Fruit fly (Drosophila melanogaster) whole organism, adult: ENCODE results near the gene CG10347.

Experiments
- CG11617 ChIP-seq: fragments of 200-800 bp; sonication (Bioruptor generic); optimal IDR thresholded peaks from 2 replicates; lab custom pipeline; 2017; ENCODE audit warnings: mild to moderate bottlenecking, missing biosample characterization, missing genetic modification reagents, missing genetic modification characterization
- CG12768 ChIP-seq: fragments of 200-800 bp; sonication (Bioruptor generic); optimal IDR thresholded peaks from 2 replicates; lab custom pipeline; 2017; ENCODE audit warnings: missing biosample characterization, missing genetic modification characterization, mild to moderate bottlenecking, moderate library complexity, missing genetic modification reagents
- CG14711 ChIP-seq: fragments of 200-800 bp; sonication (Bioruptor generic); optimal IDR thresholded peaks from 2 replicates; lab custom pipeline; 2018; ENCODE audit warnings: missing biosample characterization, mild to moderate bottlenecking, missing genetic modification characterization, moderate library complexity
- CG1620 ChIP-seq: fragments of 200-800 bp; sonication (Bioruptor generic); optimal IDR thresholded peaks from 2 replicates; lab custom pipeline; 2016; ENCODE audit warnings: missing biosample characterization, missing genetic modification characterization
- CG33017 ChIP-seq: fragments of 200-800 bp; sonication (Bioruptor generic); optimal IDR thresholded peaks from 2 replicates; lab custom pipeline; 2018; ENCODE audit warnings: missing biosample characterization, mild to moderate bottlenecking, missing genetic modification characterization, moderate library complexity
- CG5204 ChIP-seq: fragments of 200-800 bp; sonication (Bioruptor generic); optimal IDR thresholded peaks from 2 replicates; lab custom pipeline; 2016; ENCODE audit warnings: missing biosample characterization, missing genetic modification characterization
- CG7045 ChIP-seq: fragments of 200-800 bp; sonication (Bioruptor generic); optimal IDR thresholded peaks from 2 replicates; lab custom pipeline; 2017; ENCODE audit warnings: missing biosample characterization, mild to moderate bottlenecking, missing genetic modification characterization
- CG7101 ChIP-seq: fragments of 200-800 bp; sonication (Bioruptor generic); optimal IDR thresholded peaks from 2 replicates; lab custom pipeline; 2018; ENCODE audit warnings: missing biosample characterization, mild to moderate bottlenecking, missing genetic modification characterization, moderate library complexity
- Clk ChIP-seq: fragments of 200-800 bp; sonication (Bioruptor generic); optimal IDR thresholded peaks from 2 replicates; lab custom pipeline; 2017; ENCODE audit warnings: missing biosample characterization, missing genetic modification characterization
- Crg-1 ChIP-seq: fragments of 200-800 bp; sonication (Bioruptor generic); optimal IDR thresholded peaks from 2 replicates; lab custom pipeline; 2016; ENCODE audit warnings: missing biosample characterization, missing genetic modification characterization
- Hr96 ChIP-seq: fragments of 200-800 bp; sonication (Bioruptor generic); optimal IDR thresholded peaks from 2 replicates; lab custom pipeline; 2016; ENCODE audit warnings: missing biosample characterization, missing genetic modification characterization
- Mnt ChIP-seq: fragments of 200-800 bp; sonication (Bioruptor generic); optimal IDR thresholded peaks from 2 replicates; lab custom pipeline; 2016; ENCODE audit warnings: missing biosample characterization, mild to moderate bottlenecking, missing genetic modification characterization
- bab1 ChIP-seq: fragments of 200-800 bp; sonication (Bioruptor generic); optimal IDR thresholded peaks from 3 replicates; lab custom pipeline; 2019; ENCODE audit warnings: missing biosample characterization, mild to moderate bottlenecking, missing genetic modification characterization, moderate library complexity
- cic ChIP-seq: fragments of 200-800 bp; sonication (Bioruptor generic); optimal IDR thresholded peaks from 2 replicates; lab custom pipeline; 2017; ENCODE audit warnings: missing biosample characterization, mild to moderate bottlenecking, missing genetic modification characterization, moderate library complexity
- cnc ChIP-seq, 2 experiments: fragments of >200 bp; optimal IDR thresholded peaks; 2 replicates each; lab custom pipeline; 2017
- kay ChIP-seq: fragments of 200-800 bp; sonication (Bioruptor generic); peaks from one replicate; lab custom pipeline; 2016; ENCODE audit warnings: missing biosample characterization, missing genetic modification characterization, borderline replicate concordance
- ovo ChIP-seq: fragments of 200-800 bp; sonication (Bioruptor generic); optimal IDR thresholded peaks from 2 replicates; lab custom pipeline; 2016; ENCODE audit warnings: missing biosample characterization, missing genetic modification characterization
- pad ChIP-seq: fragments of 200-800 bp; sonication (Bioruptor generic); optimal IDR thresholded peaks from 3 replicates; lab custom pipeline; 2017; ENCODE audit warnings: missing biosample characterization, missing genetic modification characterization, mild to moderate bottlenecking, moderate library complexity, missing genetic modification reagents
- tj ChIP-seq: fragments of 200-800 bp; sonication (Bioruptor generic); optimal IDR thresholded peaks from 3 replicates; lab custom pipeline; 2017; ENCODE audit warnings: missing biosample characterization, mild to moderate bottlenecking, missing genetic modification characterization, moderate library complexity
- toe ChIP-seq: fragments of 200-800 bp; sonication (Bioruptor generic); optimal IDR thresholded peaks from 2 replicates; lab custom pipeline; 2016; ENCODE audit warnings: missing biosample characterization, missing genetic modification characterization

Gene CG10347

dm6 chrX:11819241-11819862 lies 35.4 kb downstream of the CG10347 start:
- TF ChIP-seq Hr96 (GFP tag; lab: Kevin White, UChicago) = no peak
- TF ChIP-seq ovo = peak; percentile 15
- no peak for TF ChIP-seq CG1620
- peak; percentile 3 for TF ChIP-seq CG12768
- TF ChIP-seq pad (GFP tag; lab: Kevin White, UChicago) = no peak
- TF ChIP-seq CG7101 (tag; lab: Kevin White, UChicago) = peak; percentile 32
- TF ChIP-seq cnc (optimal IDR thresholded peaks at IDR 0.05; lab: Kevin White, UChicago) = no peak
- no peak for TF ChIP-seq CG11617 (GFP tag; lab: Kevin White, UChicago)
- no peak for TF ChIP-seq toe
- TF ChIP-seq kay (GFP tag; lab: Kevin White, UChicago) = peak; percentile 49
- no peak for TF ChIP-seq CG5204 (GFP tag; lab: Kevin White, UChicago)
- peak; percentile 35 for TF ChIP-seq Mnt (GFP tag; lab: Kevin White, UChicago)
- peak; percentile 62 for TF ChIP-seq CG14711 (tag; lab: Kevin White, UChicago)
- TF ChIP-seq tj (GFP tag; lab: Kevin White, UChicago) = no peak
- no peak for TF ChIP-seq Crg-1 (GFP tag; lab: Kevin White, UChicago)
- peak; percentile 53 for TF ChIP-seq CG33017 (tag; lab: Kevin White, UChicago)
- no peak for TF ChIP-seq bab1 (GFP tag; lab: Kevin White, UChicago)
- TF ChIP-seq cic = peak; percentile 47
- peak; percentile 6 for TF ChIP-seq CG7045 (GFP tag; lab: Kevin White, UChicago)
- no peak for TF ChIP-seq Clk

dm6 chrX:11818767-11819089 lies 36.0 kb downstream of the CG10347 start:
- TF ChIP-seq Crg-1 (GFP tag; lab: Kevin White, UChicago) = no peak
- no peak for TF ChIP-seq CG7101 (tag; lab: Kevin White, UChicago)
- peak; percentile 10 for TF ChIP-seq tj (GFP tag; lab: Kevin White, UChicago)

- TF ChIP-seq CG14711 (tag; lab: Kevin White, UChicago) (peak; percentile 91), CG1620 (peak; percentile 82), CG33017 (tag; lab: Kevin White, UChicago) (peak; percentile 89), toe (peak; percentile 66), ovo (peak; percentile 64), tj (GFP tag; lab: Kevin White, UChicago) (peak; percentile 78), bab1 (GFP tag; lab: Kevin White, UChicago) (peak; percentile 95), Mnt (GFP tag; lab: Kevin White, UChicago) (peak; percentile 87), CG5204 (GFP tag; lab: Kevin White, UChicago) (peak; percentile 83), Hr96 (GFP tag; lab: Kevin White, UChicago) (peak; percentile 93), CG7045 (GFP tag; lab: Kevin White, UChicago) (peak; percentile 89), cnc (optimal IDR thresholded peaks at IDR 0.05; lab: Kevin White, UChicago) (no peak), CG11617 (GFP tag; lab: Kevin White, UChicago) (peak; percentile 93), Crg-1 (GFP tag; lab: Kevin White, UChicago) (peak; percentile 75), pad (GFP tag; lab: Kevin White, UChicago) (peak; percentile 81), CG7101 (tag; lab: Kevin White, UChicago) (peak; percentile 96), CG12768 (peak; percentile 88), kay (GFP tag; lab: Kevin White, UChicago) (peak; percentile 90), cic (peak; percentile 68), Clk (peak; percentile 69)
Measured at dm6 chrX:11818047-11818766, 36.5 kb downstream of the CG10347 start.

dm6 chrX:11817183-11817972 lies 37.4 kb downstream of the CG10347 start:
- peak; percentile 86 for TF ChIP-seq tj (GFP tag; lab: Kevin White, UChicago)
- TF ChIP-seq Crg-1 (GFP tag; lab: Kevin White, UChicago) = peak; percentile 37
- TF ChIP-seq pad (GFP tag; lab: Kevin White, UChicago) = no peak
- TF ChIP-seq bab1 (GFP tag; lab: Kevin White, UChicago) = no peak
- no peak for TF ChIP-seq CG14711 (tag; lab: Kevin White, UChicago)
- no peak for TF ChIP-seq Hr96 (GFP tag; lab: Kevin White, UChicago)
- TF ChIP-seq kay (GFP tag; lab: Kevin White, UChicago) = no peak
- TF ChIP-seq CG33017 (tag; lab: Kevin White, UChicago) = no peak
- no peak for TF ChIP-seq CG12768
- TF ChIP-seq cic = no peak
- TF ChIP-seq Clk = no peak

dm6 chrX:11816434-11816948 lies 38.2 kb downstream of the CG10347 start, which contains the start of the genes CG1578 and rudhira:
CG1578 (minus strand) TSS chrX:11816551.
rudhira (plus strand) TSS chrX:11816898.
- TF ChIP-seq ovo = peak; percentile 61
- TF ChIP-seq CG14711 (tag; lab: Kevin White, UChicago) = peak; percentile 35
- no peak for TF ChIP-seq CG12768
- TF ChIP-seq cnc (optimal IDR thresholded peaks at IDR 0.05; lab: Kevin White, UChicago) = no peak
- no peak for TF ChIP-seq Hr96 (GFP tag; lab: Kevin White, UChicago)
- no peak for TF ChIP-seq CG1620
- no peak for TF ChIP-seq CG5204 (GFP tag; lab: Kevin White, UChicago)
- TF ChIP-seq toe = no peak
- no peak for TF ChIP-seq cic
- no peak for TF ChIP-seq tj (GFP tag; lab: Kevin White, UChicago)
- TF ChIP-seq Mnt (GFP tag; lab: Kevin White, UChicago) = peak; percentile 34
- TF ChIP-seq Crg-1 (GFP tag; lab: Kevin White, UChicago) = no peak
- TF ChIP-seq CG33017 (tag; lab: Kevin White, UChicago) = no peak
- no peak for TF ChIP-seq Clk
- TF ChIP-seq bab1 (GFP tag; lab: Kevin White, UChicago) = no peak
- TF ChIP-seq CG7101 (tag; lab: Kevin White, UChicago) = peak; percentile 1
- peak; percentile 44 for TF ChIP-seq CG11617 (GFP tag; lab: Kevin White, UChicago)
- no peak for TF ChIP-seq kay (GFP tag; lab: Kevin White, UChicago)
- peak; percentile 8 for TF ChIP-seq pad (GFP tag; lab: Kevin White, UChicago)
- no peak for TF ChIP-seq CG7045 (GFP tag; lab: Kevin White, UChicago)
